Fruit fly (Drosophila melanogaster) whole organism, prepupa: ENCODE results near the gene CG32284.

Source experiments
- Blimp-1 ChIP-seq: fragments of 200-800 bp; sonication (Bioruptor generic); optimal IDR thresholded peaks from 3 replicates; lab custom pipeline; 2017; ENCODE audit warnings: missing biosample characterization, missing genetic modification characterization, mild to moderate bottlenecking, moderate library complexity, missing genetic modification reagents
- CG10631 ChIP-seq: fragments of 200-800 bp; sonication (Bioruptor generic); optimal IDR thresholded peaks from 2 replicates; lab custom pipeline; 2016; ENCODE audit warnings: missing biosample characterization, missing genetic modification characterization
- CG10669 ChIP-seq: fragments of 200-800 bp; sonication (Bioruptor generic); optimal IDR thresholded peaks from 3 replicates; lab custom pipeline; 2018; ENCODE audit warnings: missing biosample characterization, mild to moderate bottlenecking, missing genetic modification characterization, moderate library complexity
- CG11294 ChIP-seq: fragments of 200-800 bp; sonication (Bioruptor generic); IDR thresholded peaks from 2 replicates; pipeline ENCODE4 v1.3.6; 2022; ENCODE audit warnings: missing biosample characterization, missing genetic modification characterization
- CG11762 ChIP-seq: fragments of 200-800 bp; sonication (Bioruptor generic); optimal IDR thresholded peaks from 3 replicates; lab custom pipeline; 2016; ENCODE audit warnings: missing biosample characterization, missing genetic modification characterization; ENCODE audit not compliant: insufficient read depth
- CG15336 ChIP-seq: fragments of 200-800 bp; sonication (Bioruptor generic); IDR thresholded peaks from 2 replicates; pipeline ENCODE4 v1.3.6; 2022; ENCODE audit warnings: missing biosample characterization, missing genetic modification characterization
- CG1621 ChIP-seq: fragments of 200-800 bp; sonication (Bioruptor generic); optimal IDR thresholded peaks from 3 replicates; lab custom pipeline; 2018; ENCODE audit warnings: missing biosample characterization, mild to moderate bottlenecking, missing genetic modification characterization
- CG3032 ChIP-seq: fragments of 200-800 bp; optimal IDR thresholded peaks from 2 replicates; lab custom pipeline; 2019; ENCODE audit warnings: missing biosample characterization, mild to moderate bottlenecking, missing genetic modification characterization, moderate library complexity
- CG31627 ChIP-seq: fragments of 200-800 bp; sonication (Bioruptor generic); optimal IDR thresholded peaks from 3 replicates; lab custom pipeline; 2016; ENCODE audit warnings: missing biosample characterization, missing genetic modification characterization
- CG32006 ChIP-seq: fragments of 200-800 bp; sonication (Bioruptor generic); optimal IDR thresholded peaks from 3 replicates; lab custom pipeline; 2017; ENCODE audit warnings: missing biosample characterization, mild to moderate bottlenecking, missing genetic modification characterization
- CG34406 ChIP-seq: fragments of 200-800 bp; sonication (Bioruptor generic); optimal IDR thresholded peaks from 3 replicates; lab custom pipeline; 2016; ENCODE audit warnings: missing biosample characterization, missing genetic modification characterization
- CG4318 ChIP-seq: fragments of 200-800 bp; sonication (Bioruptor generic); optimal IDR thresholded peaks from 3 replicates; lab custom pipeline; 2017; ENCODE audit warnings: missing biosample characterization, mild to moderate bottlenecking, missing genetic modification characterization
- CG6163 ChIP-seq: fragments of 200-800 bp; sonication (Bioruptor generic); IDR thresholded peaks from 3 replicates; pipeline ENCODE4 v1.3.6; 2022; ENCODE audit warnings: missing biosample characterization, missing genetic modification characterization
- CG6276 ChIP-seq: fragments of 200-800 bp; sonication (Bioruptor generic); optimal IDR thresholded peaks from 2 replicates; lab custom pipeline; 2017; ENCODE audit warnings: missing biosample characterization, mild to moderate bottlenecking, missing genetic modification characterization
- CG6792 ChIP-seq: fragments of 200-800 bp; sonication (Bioruptor generic); optimal IDR thresholded peaks from 3 replicates; lab custom pipeline; 2016; ENCODE audit warnings: missing biosample characterization, missing genetic modification characterization
- CG8119 ChIP-seq: fragments of 200-800 bp; sonication (Bioruptor generic); IDR thresholded peaks from 3 replicates; pipeline ENCODE4 v1.3.6; 2022; ENCODE audit warnings: missing biosample characterization, missing genetic modification characterization
- CG8632 ChIP-seq: fragments of 200-800 bp; sonication (Bioruptor generic); optimal IDR thresholded peaks from 3 replicates; lab custom pipeline; 2016; ENCODE audit warnings: missing biosample characterization, missing genetic modification characterization
- CG9139 ChIP-seq: fragments of 200-800 bp; sonication (Bioruptor generic); optimal IDR thresholded peaks from 3 replicates; lab custom pipeline; 2017; ENCODE audit warnings: missing biosample characterization, mild to moderate bottlenecking, missing genetic modification characterization
- Eip75B ChIP-seq: fragments of 200-800 bp; sonication (Bioruptor generic); optimal IDR thresholded peaks from 3 replicates; lab custom pipeline; 2016; ENCODE audit warnings: missing biosample characterization, missing genetic modification characterization
- Ets21C ChIP-seq: fragments of 200-800 bp; sonication (Bioruptor generic); optimal IDR thresholded peaks from 3 replicates; lab custom pipeline; 2016; ENCODE audit warnings: missing biosample characterization, missing genetic modification characterization
- Ets96B ChIP-seq: fragments of 200-800 bp; optimal IDR thresholded peaks from 2 replicates; lab custom pipeline; 2019; ENCODE audit warnings: missing biosample characterization, mild to moderate bottlenecking, missing genetic modification characterization, moderate library complexity
- Gug ChIP-seq: fragments of 200-800 bp; sonication (Bioruptor generic); IDR thresholded peaks from 2 replicates; pipeline ENCODE4 v1.3.6; 2022; ENCODE audit warnings: missing biosample characterization, missing genetic modification characterization
- Hr38 ChIP-seq: sonication (Bioruptor generic); optimal IDR thresholded peaks from 2 replicates; lab custom pipeline; 2016; ENCODE audit warnings: missing biosample characterization, missing genetic modification characterization
- Hr39 ChIP-seq: fragments of 200-800 bp; sonication (Bioruptor generic); optimal IDR thresholded peaks from 2 replicates; lab custom pipeline; 2016; ENCODE audit warnings: missing biosample characterization, missing genetic modification characterization
- Met ChIP-seq: fragments of 200-800 bp; sonication (Bioruptor generic); optimal IDR thresholded peaks from 3 replicates; lab custom pipeline; 2016; ENCODE audit warnings: missing biosample characterization, missing genetic modification characterization
- OdsH ChIP-seq: fragments of 200-800 bp; sonication (Bioruptor generic); optimal IDR thresholded peaks from 3 replicates; lab custom pipeline; 2016; ENCODE audit warnings: missing biosample characterization, missing genetic modification characterization
- Smox ChIP-seq: fragments of 200-800 bp; sonication (Bioruptor generic); optimal IDR thresholded peaks from 3 replicates; lab custom pipeline; 2016; ENCODE audit warnings: missing biosample characterization, missing genetic modification characterization
- Sox102F ChIP-seq: fragments of 200-800 bp; sonication (Bioruptor generic); optimal IDR thresholded peaks from 2 replicates; lab custom pipeline; 2016; ENCODE audit warnings: missing biosample characterization, mild to moderate bottlenecking, missing genetic modification characterization
- Sox14 ChIP-seq: fragments of 200-800 bp; sonication (Bioruptor generic); optimal IDR thresholded peaks from 3 replicates; lab custom pipeline; 2016; ENCODE audit warnings: missing biosample characterization, missing genetic modification characterization
- Sox15 ChIP-seq: fragments of 200-800 bp; sonication (Bioruptor generic); optimal IDR thresholded peaks from 3 replicates; lab custom pipeline; 2016; ENCODE audit warnings: missing biosample characterization, missing genetic modification characterization
- achi ChIP-seq: fragments of 200-800 bp; sonication (Bioruptor generic); optimal IDR thresholded peaks from 3 replicates; lab custom pipeline; 2016; ENCODE audit warnings: missing biosample characterization, missing genetic modification characterization
- acj6 ChIP-seq: fragments of 200-800 bp; sonication (Bioruptor generic); optimal IDR thresholded peaks from 3 replicates; lab custom pipeline; 2016; ENCODE audit warnings: missing biosample characterization, missing genetic modification characterization
- cyc ChIP-seq: fragments of 200-800 bp; sonication (Bioruptor generic); optimal IDR thresholded peaks from 3 replicates; lab custom pipeline; 2016; ENCODE audit warnings: missing biosample characterization, missing genetic modification characterization
- dsx ChIP-seq: fragments of 200-800 bp; optimal IDR thresholded peaks from 3 replicates; lab custom pipeline; 2019; ENCODE audit warnings: missing biosample characterization, mild to moderate bottlenecking, missing genetic modification characterization, moderate library complexity; ENCODE audit not compliant: poor library complexity, severe bottlenecking
- eg ChIP-seq: fragments of 200-800 bp; sonication (Bioruptor generic); IDR thresholded peaks from 3 replicates; pipeline ENCODE4 v1.3.6; 2022; ENCODE audit warnings: missing biosample characterization, missing genetic modification characterization
- fd59A ChIP-seq: fragments of 200-800 bp; sonication (Bioruptor generic); optimal IDR thresholded peaks from 2 replicates; lab custom pipeline; 2017; ENCODE audit warnings: missing biosample characterization, mild to moderate bottlenecking, missing genetic modification characterization, missing genetic modification reagents
- fkh ChIP-seq: fragments of 200-800 bp; sonication (Bioruptor generic); optimal IDR thresholded peaks from 3 replicates; lab custom pipeline; 2017; ENCODE audit warnings: missing biosample characterization, mild to moderate bottlenecking, missing genetic modification characterization, moderate library complexity
- lz ChIP-seq: fragments of 200-800 bp; sonication (Bioruptor generic); optimal IDR thresholded peaks from 3 replicates; lab custom pipeline; 2016; ENCODE audit warnings: missing biosample characterization, missing genetic modification characterization
- net ChIP-seq: fragments of 200-800 bp; sonication (Bioruptor generic); optimal IDR thresholded peaks from 3 replicates; lab custom pipeline; 2016; ENCODE audit warnings: missing biosample characterization, missing genetic modification characterization
- pdm3 ChIP-seq: fragments of 200-800 bp; sonication (Bioruptor generic); optimal IDR thresholded peaks from 3 replicates; lab custom pipeline; 2016; ENCODE audit warnings: missing biosample characterization, missing genetic modification characterization
- salr ChIP-seq, 2 experiments: fragments of 200-800 bp; sonication (Bioruptor generic); optimal IDR thresholded peaks; 3 replicates each; lab custom pipeline; 2016 to 2018; ENCODE audit warnings: missing biosample characterization in 2 of 2, missing genetic modification characterization in 2 of 2, mild to moderate bottlenecking in 1 of 2
- spab ChIP-seq: fragments of 200-800 bp; sonication (Bioruptor generic); optimal IDR thresholded peaks from 2 replicates; lab custom pipeline; 2017; ENCODE audit warnings: missing biosample characterization, mild to moderate bottlenecking, missing genetic modification characterization, missing genetic modification reagents
- ss ChIP-seq, 2 experiments: fragments of 200-800 bp; sonication (Bioruptor generic); optimal IDR thresholded peaks; 2 replicates in 1 of 2; 3 replicates in 1 of 2; lab custom pipeline; 2017 to 2018; ENCODE audit warnings: mild to moderate bottlenecking in 2 of 2, missing biosample characterization in 2 of 2, missing genetic modification characterization in 2 of 2, moderate library complexity in 1 of 2
- svp ChIP-seq: fragments of 200-800 bp; sonication (Bioruptor generic); peaks from one replicate; lab custom pipeline; 2016; ENCODE audit warnings: missing biosample characterization, missing genetic modification characterization
- topi ChIP-seq: fragments of 200-800 bp; sonication (Bioruptor generic); optimal IDR thresholded peaks from 3 replicates; lab custom pipeline; 2016; ENCODE audit warnings: missing biosample characterization, missing genetic modification characterization
- vri ChIP-seq: fragments of 200-800 bp; sonication (Bioruptor generic); optimal IDR thresholded peaks from 3 replicates; lab custom pipeline; 2016; ENCODE audit warnings: missing biosample characterization, mild to moderate bottlenecking, missing genetic modification characterization

Gene CG32284

DNA sequence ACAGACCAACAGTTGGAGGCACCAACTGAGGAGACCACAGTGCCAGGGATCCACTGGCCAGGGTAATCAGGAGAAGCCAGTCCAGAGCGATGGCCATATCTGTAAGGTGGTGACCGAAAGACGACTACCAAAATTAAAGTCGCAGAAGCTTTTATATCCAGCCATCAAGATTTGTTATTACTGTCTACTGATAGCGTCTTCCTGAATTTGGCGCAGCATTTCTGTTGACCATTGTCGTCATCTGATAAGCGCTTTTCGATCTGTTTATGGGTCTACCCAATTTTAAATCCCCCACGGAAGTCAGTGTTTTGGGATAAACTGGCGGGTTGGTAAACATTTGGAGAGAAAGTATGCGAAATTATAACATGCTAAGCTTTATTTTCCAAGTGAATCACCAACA, 14.0 kb upstream of the CG32284 start, which contains the start of gene CG14963:
Gene CG14963 (minus strand): TSS at position 101 of the 400 bp plus-strand sequence.
- TF ChIP-seq CG32006: no peak
- TF ChIP-seq svp: no peak
- no peak for TF ChIP-seq CG15336 (GFP tag; lab: Robert Waterston, UW)
- TF ChIP-seq achi (GFP tag; lab: Kevin White, UChicago): no peak
- TF ChIP-seq CG11762: no peak
- TF ChIP-seq ss (GFP tag; optimal IDR thresholded peaks at IDR 0.05; lab: Kevin White, UChicago): no peak
- TF ChIP-seq acj6: no peak
- TF ChIP-seq fd59A: no peak
- no peak for TF ChIP-seq CG3032 (tag; lab: Kevin White, UChicago)
- no peak for TF ChIP-seq CG9139 (GFP tag; lab: Kevin White, UChicago)
- no peak for TF ChIP-seq Smox (GFP tag; lab: Kevin White, UChicago)
- no peak for TF ChIP-seq salr (GFP tag; optimal IDR thresholded peaks at IDR 0.05; lab: Kevin White, UChicago)
- TF ChIP-seq CG6792 (GFP tag; lab: Kevin White, UChicago): no peak
- no peak for TF ChIP-seq CG10631 (GFP tag; lab: Kevin White, UChicago)
- TF ChIP-seq Ets21C (GFP tag; lab: Kevin White, UChicago): no peak
- no peak for TF ChIP-seq Met
- TF ChIP-seq cyc (GFP tag; lab: Kevin White, UChicago): no peak
- no peak for TF ChIP-seq CG1621
- TF ChIP-seq Eip75B (GFP tag; lab: Kevin White, UChicago): no peak

- TF ChIP-seq CG34406 (GFP tag; lab: Kevin White, UChicago) (no peak), CG11762 (no peak), topi (no peak), CG9139 (GFP tag; lab: Kevin White, UChicago) (no peak), vri (GFP tag; lab: Kevin White, UChicago) (no peak), Hr39 (no peak), CG3032 (tag; lab: Kevin White, UChicago) (no peak), cyc (GFP tag; lab: Kevin White, UChicago) (no peak), pdm3 (GFP tag; lab: Kevin White, UChicago) (no peak), CG8119 (GFP tag; lab: Robert Waterston, UW) (no peak), Sox102F (GFP tag; lab: Kevin White, UChicago) (no peak), eg (GFP tag; lab: Robert Waterston, UW) (no peak), OdsH (GFP tag; lab: Kevin White, UChicago) (no peak), CG11294 (GFP tag; lab: Robert Waterston, UW) (no peak), CG10669 (GFP tag; lab: Kevin White, UChicago) (no peak), spab (GFP tag; lab: Kevin White, UChicago) (no peak)
Measured at dm6 chr3L:3177872-3178271, 8.6 kb upstream of the CG32284 start.

DNA sequence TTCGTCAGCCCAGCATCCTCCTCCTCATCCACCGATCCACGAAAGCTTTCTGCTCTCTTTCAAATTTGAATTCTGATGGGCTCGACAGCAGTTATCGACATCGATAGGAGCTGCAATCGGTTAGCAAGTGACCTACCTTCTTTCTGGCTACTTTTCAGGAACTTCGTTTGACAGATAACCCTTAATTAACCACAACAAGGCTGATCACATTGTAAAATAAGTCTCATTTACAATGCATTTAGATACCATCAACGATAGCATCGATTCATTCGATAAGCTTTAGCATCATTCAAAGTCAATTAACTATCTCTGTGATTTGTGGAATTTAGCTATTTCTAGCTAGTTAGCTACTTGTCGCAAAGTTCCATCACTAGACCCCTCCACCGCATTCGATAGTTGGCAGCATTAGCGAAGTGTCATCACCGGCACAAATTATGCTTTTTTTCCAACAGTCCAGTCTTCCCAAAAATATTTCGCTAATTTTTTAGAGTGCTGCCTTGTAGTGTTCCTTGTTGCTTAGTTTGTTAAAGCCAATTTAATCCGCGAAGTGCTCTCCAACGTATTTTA, 7.9 kb upstream of the CG32284 start, which contains the start of the genes MnM and Girdin:
Gene MnM (minus strand): TSS at position 51 of the 567 bp plus-strand sequence.
Gene Girdin (plus strand): TSS at position 401 of the 567 bp plus-strand sequence.
- no peak for TF ChIP-seq pdm3 (GFP tag; lab: Kevin White, UChicago)
- peak; percentile 84 for TF ChIP-seq lz (GFP tag; lab: Kevin White, UChicago)
- no peak for TF ChIP-seq eg (GFP tag; lab: Robert Waterston, UW)
- TF ChIP-seq Ets96B (tag; lab: Kevin White, UChicago): no peak
- no peak for TF ChIP-seq topi
- peak; percentile 81 for TF ChIP-seq Hr39
- no peak for TF ChIP-seq CG8119 (GFP tag; lab: Robert Waterston, UW)
- peak; percentile 79 for TF ChIP-seq CG31627
- TF ChIP-seq Sox14 (GFP tag; lab: Kevin White, UChicago): no peak
- peak; percentile 29; the same call in 1 of the 3 replicates for TF ChIP-seq CG6163 (GFP tag; lab: Robert Waterston, UW)
- no peak for TF ChIP-seq dsx
- peak; percentile 38 for TF ChIP-seq Sox15 (GFP tag; lab: Kevin White, UChicago)
- TF ChIP-seq net (GFP tag; lab: Kevin White, UChicago): no peak
- TF ChIP-seq CG6276: no peak
- no peak for TF ChIP-seq Blimp-1
- TF ChIP-seq CG4318 (GFP tag; lab: Kevin White, UChicago): no peak
- no peak for TF ChIP-seq achi (GFP tag; lab: Kevin White, UChicago)
- no peak for TF ChIP-seq CG8632 (GFP tag; lab: Kevin White, UChicago)
- no peak for TF ChIP-seq fkh (GFP tag; lab: Kevin White, UChicago)
- TF ChIP-seq Gug (GFP tag; lab: Robert Waterston, UW): peak; percentile 28; the same call in 1 of the 2 replicates
- TF ChIP-seq Ets21C (GFP tag; lab: Kevin White, UChicago): no peak
- no peak for TF ChIP-seq Hr38 (GFP tag; lab: Kevin White, UChicago)
- TF ChIP-seq CG11762: no peak
- no peak for TF ChIP-seq CG6792 (GFP tag; lab: Kevin White, UChicago)
- no peak for TF ChIP-seq ss (GFP tag; optimal IDR thresholded peaks at IDR 0.05; lab: Kevin White, UChicago)
- TF ChIP-seq cyc (GFP tag; lab: Kevin White, UChicago): peak; percentile 57
- TF ChIP-seq Smox (GFP tag; lab: Kevin White, UChicago): peak; percentile 59
- peak; percentile 11 for TF ChIP-seq CG34406 (GFP tag; lab: Kevin White, UChicago)
- no peak for TF ChIP-seq Met
